Fruit fly (Drosophila melanogaster) whole organism, pupa: Measurements from ENCODE around the gene CG46439.

Source experiments
- CG12605 ChIP-seq: fragments of 200-800 bp; sonication (Bioruptor generic); IDR thresholded peaks from 2 replicates; pipeline ENCODE4 v1.3.6; 2022; ENCODE audit warnings: missing biosample characterization, missing genetic modification characterization
- CG8301 ChIP-seq: fragments of 200-800 bp; sonication (Bioruptor generic); optimal IDR thresholded peaks from 2 replicates; lab custom pipeline; 2018; ENCODE audit warnings: missing biosample characterization, mild to moderate bottlenecking, missing genetic modification characterization

- TF ChIP-seq CG8301 (tag; lab: Kevin White, UChicago) (peak; percentile 46), CG12605 (GFP tag; lab: Robert Waterston, UW) (peak; percentile 63)
These were observed 17.5 kb upstream of the CG46439 start, which contains the start of gene Sod1 for dm6 chr3L:11113198-11114197.
